Worm (Caenorhabditis elegans): ENCODE measurements around the gene gcy-6.

ce11 chrV:10280112-10280511, 33.7 kb downstream of the gcy-6 start:
- TF ChIP-seq pros-1 (tag; optimal IDR thresholded peaks at IDR 0.05) (no peak), pha-2 (tag; optimal IDR thresholded peaks at IDR 0.05) (no peak), ama-1 (optimal IDR thresholded peaks at IDR 0.05) (no peak), hlh-30 (tag; optimal IDR thresholded peaks at IDR 0.05; ENCODE audit: insufficient read depth) (no peak), ceh-9 (tag; optimal IDR thresholded peaks at IDR 0.05) (no peak), fkh-10 (GFP tag; optimal IDR thresholded peaks at IDR 0.05) (no peak), C08G9.2 (tag; optimal IDR thresholded peaks at IDR 0.05) (no peak), elt-2 (tag; optimal IDR thresholded peaks at IDR 0.05) (peak; percentile 15), F13H6.1 (tag; optimal IDR thresholded peaks at IDR 0.05) (no peak), sox-4 (tag; optimal IDR thresholded peaks at IDR 0.05) (no peak), eyg-1 (tag; optimal IDR thresholded peaks at IDR 0.05) (no peak)

All from whole organism, late embryonic.